Fruit fly (Drosophila melanogaster) whole organism, embryonic: ENCODE results near the gene mTerf3.

Experiments
- ATbp ChIP-seq: fragments of 200-800 bp; sonication (Bioruptor generic); optimal IDR thresholded peaks from 2 replicates; lab custom pipeline; 2017; ENCODE audit warnings: missing biosample characterization, mild to moderate bottlenecking, missing genetic modification characterization, missing genetic modification reagents
- CG10267 ChIP-seq: fragments of 200-800 bp; sonication (Bioruptor generic); optimal IDR thresholded peaks from 2 replicates; lab custom pipeline; 2018; ENCODE audit warnings: missing biosample characterization, mild to moderate bottlenecking, missing genetic modification characterization, moderate library complexity
- CG11696 ChIP-seq: fragments of 200-800 bp; sonication (Bioruptor generic); IDR thresholded peaks from 2 replicates; pipeline ENCODE4 v1.3.6; 2022; ENCODE audit warnings: missing biosample characterization, missing genetic modification characterization
- CG12155 ChIP-seq: fragments of 200-800 bp; sonication (Bioruptor generic); optimal IDR thresholded peaks from 3 replicates; lab custom pipeline; 2016; ENCODE audit warnings: missing biosample characterization, missing genetic modification characterization
- CG13287 ChIP-seq: fragments of 200-800 bp; sonication (Bioruptor generic); IDR thresholded peaks from 2 replicates; pipeline ENCODE4 v1.3.6; 2022; ENCODE audit warnings: missing biosample characterization, missing genetic modification characterization; ENCODE audit not compliant: partially characterized antibody
- CG13424 ChIP-seq: fragments of 200-800 bp; sonication (Bioruptor generic); optimal IDR thresholded peaks from 2 replicates; lab custom pipeline; 2019; ENCODE audit warnings: missing biosample characterization, mild to moderate bottlenecking, missing genetic modification characterization, moderate library complexity
- CG14050 ChIP-seq: fragments of 200-800 bp; sonication (Bioruptor generic); IDR thresholded peaks from 3 replicates; pipeline ENCODE4 v1.3.6; 2022; ENCODE audit warnings: missing biosample characterization, missing genetic modification characterization
- CG15269 ChIP-seq: fragments of 200-800 bp; sonication (Bioruptor generic); optimal IDR thresholded peaks from 2 replicates; lab custom pipeline; 2018; ENCODE audit warnings: missing biosample characterization, mild to moderate bottlenecking, missing genetic modification characterization, moderate library complexity
- CG15479 ChIP-seq: fragments of 200-800 bp; sonication (Bioruptor generic); optimal IDR thresholded peaks from 3 replicates; lab custom pipeline; 2019; ENCODE audit warnings: missing biosample characterization, mild to moderate bottlenecking, missing genetic modification characterization, moderate library complexity
- CG15696 ChIP-seq: fragments of 200-800 bp; sonication (Bioruptor generic); optimal IDR thresholded peaks from 2 replicates; lab custom pipeline; 2019; ENCODE audit warnings: missing biosample characterization, mild to moderate bottlenecking, missing genetic modification characterization, moderate library complexity
- CG16779 ChIP-seq: fragments of 200-800 bp; sonication (Bioruptor generic); IDR thresholded peaks from 2 replicates; pipeline ENCODE4 v1.3.6; 2022; ENCODE audit warnings: missing biosample characterization, missing genetic modification characterization
- CG17328 ChIP-seq: fragments of 200-800 bp; sonication (Bioruptor generic); IDR thresholded peaks from 2 replicates; pipeline ENCODE4 v1.3.6; 2022; ENCODE audit warnings: missing biosample characterization, missing genetic modification characterization
- CG2116 ChIP-seq: fragments of 200-800 bp; sonication (Bioruptor generic); optimal IDR thresholded peaks from 3 replicates; lab custom pipeline; 2018; ENCODE audit warnings: missing biosample characterization, mild to moderate bottlenecking, missing genetic modification characterization
- CG2202 ChIP-seq: fragments of 200-800 bp; sonication (Bioruptor generic); optimal IDR thresholded peaks from 2 replicates; lab custom pipeline; 2018; ENCODE audit warnings: missing biosample characterization, mild to moderate bottlenecking, missing genetic modification characterization
- CG31441 ChIP-seq: fragments of 200-800 bp; sonication (Bioruptor generic); IDR thresholded peaks from 2 replicates; pipeline ENCODE4 v1.3.6; 2022; ENCODE audit warnings: missing biosample characterization, missing genetic modification characterization
- CG4424 ChIP-seq: fragments of 200-800 bp; sonication (Bioruptor generic); optimal IDR thresholded peaks from 3 replicates; lab custom pipeline; 2016; ENCODE audit warnings: missing biosample characterization, missing genetic modification characterization
- CG4730 ChIP-seq: fragments of 200-800 bp; sonication (Bioruptor generic); IDR thresholded peaks from 2 replicates; pipeline ENCODE4 v1.3.6; 2022; ENCODE audit warnings: missing biosample characterization, missing genetic modification characterization
- CG6854 ChIP-seq: fragments of 200-800 bp; sonication (Bioruptor generic); optimal IDR thresholded peaks from 3 replicates; lab custom pipeline; 2017; ENCODE audit warnings: missing biosample characterization, mild to moderate bottlenecking, missing genetic modification characterization
- CG8388 ChIP-seq: fragments of 200-800 bp; sonication (Bioruptor generic); optimal IDR thresholded peaks from 2 replicates; lab custom pipeline; 2019; ENCODE audit warnings: missing biosample characterization, mild to moderate bottlenecking, missing genetic modification characterization, moderate library complexity
- Chrac-16 ChIP-seq: fragments of 200-800 bp; sonication (Bioruptor generic); optimal IDR thresholded peaks from 3 replicates; lab custom pipeline; 2016; ENCODE audit warnings: missing biosample characterization, missing genetic modification characterization
- Dbx ChIP-seq: fragments of 200-800 bp; sonication (Bioruptor generic); IDR thresholded peaks from 3 replicates; pipeline ENCODE4 v1.3.6; 2022; ENCODE audit warnings: missing biosample characterization, missing genetic modification characterization
- Elba2 ChIP-seq: fragments of 200-800 bp; sonication (Bioruptor generic); optimal IDR thresholded peaks from 3 replicates; lab custom pipeline; 2016; ENCODE audit warnings: missing biosample characterization, missing genetic modification characterization
- H2.0 ChIP-seq: fragments of 200-800 bp; sonication (Bioruptor generic); IDR thresholded peaks from 2 replicates; pipeline ENCODE4 v1.3.6; 2022; ENCODE audit warnings: missing biosample characterization, missing genetic modification characterization
- Kr ChIP-seq: fragments of 200-800 bp; sonication (Bioruptor generic); optimal IDR thresholded peaks from 2 replicates; lab custom pipeline; 2017; ENCODE audit warnings: missing biosample characterization, mild to moderate bottlenecking, missing genetic modification characterization
- Oli ChIP-seq: fragments of 200-800 bp; sonication (Bioruptor generic); optimal IDR thresholded peaks from 2 replicates; lab custom pipeline; 2018; ENCODE audit warnings: missing biosample characterization, mild to moderate bottlenecking, missing genetic modification characterization, moderate library complexity
- Scr ChIP-seq: fragments of 200-800 bp; sonication (Bioruptor generic); IDR thresholded peaks from 2 replicates; pipeline ENCODE4 v1.3.6; 2022; ENCODE audit warnings: missing biosample characterization, missing genetic modification characterization; ENCODE audit not compliant: partially characterized antibody
- Sox100B ChIP-seq: fragments of 200-800 bp; sonication (Bioruptor generic); optimal IDR thresholded peaks from 3 replicates; lab custom pipeline; 2018; ENCODE audit warnings: missing biosample characterization, mild to moderate bottlenecking, missing genetic modification characterization
- Vsx1 ChIP-seq: fragments of 200-800 bp; sonication (Bioruptor generic); optimal IDR thresholded peaks from 2 replicates; lab custom pipeline; 2017; ENCODE audit warnings: missing biosample characterization, mild to moderate bottlenecking, missing genetic modification characterization, missing genetic modification reagents
- bcd ChIP-seq: fragments of 200-800 bp; sonication (Bioruptor generic); optimal IDR thresholded peaks from 2 replicates; lab custom pipeline; 2017; ENCODE audit warnings: missing biosample characterization, mild to moderate bottlenecking, missing genetic modification characterization
- cad ChIP-seq: fragments of >200 bp; optimal IDR thresholded peaks from 2 replicates; lab custom pipeline; 2017; ENCODE audit warnings: missing biosample characterization, missing genetic modification characterization
- chm ChIP-seq: fragments of 200-800 bp; sonication (Bioruptor generic); IDR thresholded peaks from 2 replicates; pipeline ENCODE4 v1.3.6; 2022; ENCODE audit warnings: missing biosample characterization, missing genetic modification characterization
- dmrt11E ChIP-seq: fragments of 200-800 bp; sonication (Bioruptor generic); optimal IDR thresholded peaks from 3 replicates; lab custom pipeline; 2018; ENCODE audit warnings: missing biosample characterization, mild to moderate bottlenecking, missing genetic modification characterization, moderate library complexity
- dmrt99B ChIP-seq: fragments of 200-800 bp; sonication (Bioruptor generic); optimal IDR thresholded peaks from 2 replicates; lab custom pipeline; 2018; ENCODE audit warnings: missing biosample characterization, mild to moderate bottlenecking, missing genetic modification characterization, moderate library complexity
- dpn ChIP-seq, 2 experiments: fragments of 200-800 bp; sonication (Bioruptor generic); optimal IDR thresholded peaks; 3 replicates each; lab custom pipeline; 2016; ENCODE audit warnings: missing biosample characterization in 2 of 2, missing genetic modification characterization in 2 of 2
- esg ChIP-seq: fragments of 200-800 bp; sonication (Bioruptor generic); conservative IDR thresholded peaks from 2 replicates; pipeline ENCODE4 v1.3.6; 2022; ENCODE audit warnings: missing biosample characterization, missing genetic modification characterization
- gcm ChIP-seq: fragments of 200-800 bp; sonication (Bioruptor generic); optimal IDR thresholded peaks from 2 replicates; lab custom pipeline; 2019; ENCODE audit warnings: missing biosample characterization, mild to moderate bottlenecking, missing genetic modification characterization, moderate library complexity
- inv ChIP-seq: fragments of 200-800 bp; sonication (Bioruptor generic); IDR thresholded peaks from 2 replicates; pipeline ENCODE4 v1.3.6; 2022; ENCODE audit warnings: missing biosample characterization, missing genetic modification characterization; ENCODE audit not compliant: partially characterized antibody
- ken ChIP-seq: fragments of 200-800 bp; sonication (Bioruptor generic); IDR thresholded peaks from 3 replicates; pipeline ENCODE4 v1.3.6; 2022; ENCODE audit warnings: missing biosample characterization, missing genetic modification characterization
- kni ChIP-seq: fragments of 200-800 bp; sonication (Bioruptor generic); optimal IDR thresholded peaks from 3 replicates; lab custom pipeline; 2017; ENCODE audit warnings: mild to moderate bottlenecking, missing biosample characterization, missing genetic modification reagents, missing genetic modification characterization
- knrl ChIP-seq: fragments of 200-800 bp; sonication (Bioruptor generic); IDR thresholded peaks from 3 replicates; pipeline ENCODE4 v1.3.6; 2022; ENCODE audit warnings: missing biosample characterization, missing genetic modification characterization; ENCODE audit not compliant: partially characterized antibody
- luna ChIP-seq: fragments of 200-800 bp; sonication (Bioruptor generic); optimal IDR thresholded peaks from 2 replicates; lab custom pipeline; 2016; ENCODE audit warnings: missing biosample characterization, missing genetic modification characterization
- odd ChIP-seq: fragments of 200-800 bp; sonication (Bioruptor generic); optimal IDR thresholded peaks from 2 replicates; lab custom pipeline; 2017; ENCODE audit warnings: missing biosample characterization, mild to moderate bottlenecking, missing genetic modification characterization
- pros ChIP-seq: fragments of 200-800 bp; sonication (Bioruptor generic); optimal IDR thresholded peaks from 3 replicates; lab custom pipeline; 2019; ENCODE audit warnings: missing biosample characterization, mild to moderate bottlenecking, missing genetic modification characterization, moderate library complexity
- tio ChIP-seq: fragments of 200-800 bp; sonication (Bioruptor generic); optimal IDR thresholded peaks from 2 replicates; lab custom pipeline; 2017; ENCODE audit warnings: missing biosample characterization, missing genetic modification characterization, inconsistent platforms
- trh ChIP-seq: fragments of 200-800 bp; sonication (Bioruptor generic); optimal IDR thresholded peaks from 2 replicates; lab custom pipeline; 2016; ENCODE audit warnings: missing biosample characterization, missing genetic modification characterization
- vvl ChIP-seq: fragments of 200-800 bp; sonication (Bioruptor generic); IDR thresholded peaks from 2 replicates; pipeline ENCODE4 v1.3.6; 2022; ENCODE audit warnings: missing biosample characterization, missing genetic modification characterization

Gene mTerf3

dm6 chr3L:20517179-20517834 lies 3.3 kb downstream of the mTerf3 start (continued):
- TF ChIP-seq CG13287 (GFP tag; lab: Robert Waterston, UW) (no peak), Dbx (GFP tag; lab: Robert Waterston, UW) (no peak), esg (no peak), CG8388 (GFP tag; lab: Kevin White, UChicago) (peak; percentile 39), Vsx1 (GFP tag; lab: Kevin White, UChicago) (no peak), trh (GFP tag; lab: Kevin White, UChicago) (no peak), CG15479 (GFP tag; lab: Kevin White, UChicago) (peak; percentile 96), odd (no peak), CG31441 (GFP tag; lab: Robert Waterston, UW) (no peak)

DNA sequence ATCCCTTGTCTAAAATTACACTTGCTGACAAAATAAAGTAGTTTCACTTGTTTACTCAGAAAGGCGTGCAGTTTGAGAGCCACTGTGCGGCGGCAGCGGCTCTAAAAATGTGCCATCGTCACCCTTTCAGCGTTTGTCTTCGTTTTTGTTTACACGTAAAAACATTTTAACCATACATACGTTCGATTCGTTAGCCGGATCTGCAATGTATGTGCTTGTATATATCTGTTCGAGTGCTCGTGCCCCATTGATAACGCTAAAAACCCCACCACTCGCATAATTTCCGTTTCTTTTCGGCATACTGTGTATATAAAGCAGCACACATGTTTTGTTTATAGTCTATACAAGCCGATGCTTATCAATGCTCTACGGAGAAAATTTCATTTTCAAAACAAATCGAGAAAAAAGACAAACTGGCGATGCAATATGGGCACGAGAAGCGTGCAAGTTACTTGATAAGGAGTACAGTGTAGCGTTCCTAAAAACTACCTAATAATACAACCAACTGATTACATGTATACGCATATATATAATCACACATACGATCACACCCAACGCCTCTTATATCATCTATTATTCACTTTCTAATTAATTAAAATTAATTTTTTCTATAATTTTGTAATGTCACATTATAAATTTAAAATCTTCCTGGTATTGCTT lies 3.9 kb downstream of the mTerf3 start:
- TF ChIP-seq CG6854 (GFP tag; lab: Kevin White, UChicago), result peak; percentile 52
- 0 out of 3 replicates have a peak, but pooled peaks have one; percentile 12 for TF ChIP-seq ken (GFP tag; lab: Robert Waterston, UW)
- peak; percentile 31 for TF ChIP-seq gcm (GFP tag; lab: Kevin White, UChicago)
- peak; percentile 68 for TF ChIP-seq CG15269
- no peak for TF ChIP-seq CG16779 (GFP tag; lab: Robert Waterston, UW)
- TF ChIP-seq CG13424, result peak; percentile 61
- no peak for TF ChIP-seq Vsx1 (GFP tag; lab: Kevin White, UChicago)
- TF ChIP-seq pros (GFP tag; lab: Kevin White, UChicago), result peak; percentile 49
- TF ChIP-seq kni (GFP tag; lab: Kevin White, UChicago), result peak; percentile 49
- TF ChIP-seq Scr (GFP tag; lab: Robert Waterston, UW), result 0 out of 2 replicates have a peak, but pooled peaks have one; percentile 9
- peak; percentile 7 for TF ChIP-seq CG2116 (GFP tag; lab: Kevin White, UChicago)
- TF ChIP-seq cad (GFP tag; lab: Kevin White, UChicago), result peak; percentile 90
- TF ChIP-seq Sox100B (GFP tag; lab: Kevin White, UChicago), result peak; percentile 57
- peak; percentile 35 for TF ChIP-seq CG4424
- TF ChIP-seq knrl, result peak; percentile 31; the same call in 1 of the 3 replicates
- TF ChIP-seq CG14050 (GFP tag; lab: Robert Waterston, UW), result 0 out of 3 replicates have a peak, but pooled peaks have one; percentile 20
- TF ChIP-seq CG4730, result peak; percentile 51
- peak; percentile 39 for TF ChIP-seq CG12155 (GFP tag; lab: Kevin White, UChicago)
- peak; percentile 61 for TF ChIP-seq CG15696 (tag; lab: Kevin White, UChicago)
- TF ChIP-seq CG11696 (GFP tag; lab: Robert Waterston, UW), result no peak
- TF ChIP-seq Kr (GFP tag; lab: Kevin White, UChicago), result peak; percentile 91
- peak; percentile 8; the same call in 1 of the 2 replicates for TF ChIP-seq CG17328 (GFP tag; lab: Robert Waterston, UW)
- peak; percentile 41 for TF ChIP-seq dmrt99B (tag; lab: Kevin White, UChicago)
- TF ChIP-seq luna, result no peak
- TF ChIP-seq H2.0, result peak; percentile 29; the same call in 1 of the 2 replicates
- TF ChIP-seq dmrt11E (tag; lab: Kevin White, UChicago), result peak; percentile 51
- TF ChIP-seq chm (GFP tag; lab: Robert Waterston, UW), result peak; percentile 28; the same call in 1 of the 2 replicates
- peak; percentile 14 for TF ChIP-seq bcd (GFP tag; lab: Kevin White, UChicago)
- TF ChIP-seq Oli (tag; lab: Kevin White, UChicago), result peak; percentile 62
- peak; percentile 19; the same call in 1 of the 2 replicates for TF ChIP-seq vvl (GFP tag; lab: Robert Waterston, UW)
- peak in 1 of 2 experiments; percentile 12 for TF ChIP-seq dpn (GFP tag; optimal IDR thresholded peaks at IDR 0.05; lab: Kevin White, UChicago)
- peak; percentile 4 for TF ChIP-seq tio (GFP tag; lab: Kevin White, UChicago)
- peak; percentile 56 for TF ChIP-seq CG10267 (tag; lab: Kevin White, UChicago)
- TF ChIP-seq CG2202 (tag; lab: Kevin White, UChicago), result peak; percentile 15
- no peak for TF ChIP-seq Elba2 (GFP tag; lab: Kevin White, UChicago)
- TF ChIP-seq Chrac-16 (GFP tag; lab: Kevin White, UChicago), result peak; percentile 48
- TF ChIP-seq ATbp (GFP tag; lab: Kevin White, UChicago), result peak; percentile 36
- no peak for TF ChIP-seq inv
